Fruit fly (Drosophila melanogaster) whole organism, embryonic: ENCODE results near the gene CG12560.

Source experiments
- Bgb ChIP-seq: fragments of 200-800 bp; sonication (Bioruptor generic); IDR thresholded peaks from 2 replicates; pipeline ENCODE4 v1.3.6; 2022; ENCODE audit warnings: missing biosample characterization, missing genetic modification characterization; ENCODE audit not compliant: partially characterized antibody
- Bteb2 ChIP-seq: fragments of 200-800 bp; sonication (Bioruptor generic); optimal IDR thresholded peaks from 2 replicates; lab custom pipeline; 2016; ENCODE audit warnings: missing biosample characterization, missing genetic modification characterization
- CG10267 ChIP-seq: fragments of 200-800 bp; sonication (Bioruptor generic); optimal IDR thresholded peaks from 2 replicates; lab custom pipeline; 2018; ENCODE audit warnings: missing biosample characterization, mild to moderate bottlenecking, missing genetic modification characterization, moderate library complexity
- CG10979 ChIP-seq: fragments of 200-800 bp; sonication (Bioruptor generic); optimal IDR thresholded peaks from 2 replicates; lab custom pipeline; 2018; ENCODE audit warnings: missing biosample characterization, mild to moderate bottlenecking, missing genetic modification characterization, moderate library complexity
- CG12219 ChIP-seq: fragments of 200-800 bp; sonication (Bioruptor generic); optimal IDR thresholded peaks from 3 replicates; lab custom pipeline; 2018; ENCODE audit warnings: missing biosample characterization, mild to moderate bottlenecking, missing genetic modification characterization
- CG13287 ChIP-seq: fragments of 200-800 bp; sonication (Bioruptor generic); IDR thresholded peaks from 2 replicates; pipeline ENCODE4 v1.3.6; 2022; ENCODE audit warnings: missing biosample characterization, missing genetic modification characterization; ENCODE audit not compliant: partially characterized antibody
- CG13894 ChIP-seq: fragments of 200-800 bp; sonication (Bioruptor generic); optimal IDR thresholded peaks from 3 replicates; lab custom pipeline; 2018; ENCODE audit warnings: missing biosample characterization, mild to moderate bottlenecking, missing genetic modification characterization, moderate library complexity
- CG14965 ChIP-seq: fragments of 200-800 bp; sonication (Bioruptor generic); optimal IDR thresholded peaks from 2 replicates; lab custom pipeline; 2016; ENCODE audit warnings: missing biosample characterization, missing genetic modification characterization, borderline replicate concordance
- CG16863 ChIP-seq: fragments of 200-800 bp; sonication (Bioruptor generic); optimal IDR thresholded peaks from 3 replicates; lab custom pipeline; 2016; ENCODE audit warnings: missing biosample characterization, missing genetic modification characterization
- CG2199 ChIP-seq: fragments of 200-800 bp; sonication (Bioruptor generic); IDR thresholded peaks from 3 replicates; pipeline ENCODE4 v1.3.6; 2022; ENCODE audit warnings: missing biosample characterization, missing genetic modification characterization
- CG2202 ChIP-seq: fragments of 200-800 bp; sonication (Bioruptor generic); optimal IDR thresholded peaks from 2 replicates; lab custom pipeline; 2018; ENCODE audit warnings: missing biosample characterization, mild to moderate bottlenecking, missing genetic modification characterization
- CG2678 ChIP-seq: fragments of 200-800 bp; sonication (Bioruptor generic); optimal IDR thresholded peaks from 3 replicates; lab custom pipeline; 2019; ENCODE audit warnings: missing biosample characterization, mild to moderate bottlenecking, missing genetic modification characterization, moderate library complexity
- CG2712 ChIP-seq: fragments of 200-800 bp; optimal IDR thresholded peaks from 3 replicates; lab custom pipeline; 2019; ENCODE audit warnings: missing biosample characterization, mild to moderate bottlenecking, missing genetic modification characterization, moderate library complexity
- CG42726 ChIP-seq: fragments of 200-800 bp; sonication (Bioruptor generic); IDR thresholded peaks from 2 replicates; pipeline ENCODE4 v1.3.6; 2022; ENCODE audit warnings: missing biosample characterization, missing genetic modification characterization; ENCODE audit not compliant: partially characterized antibody
- CG4360 ChIP-seq: fragments of 200-800 bp; sonication (Bioruptor generic); IDR thresholded peaks from 2 replicates; pipeline ENCODE4 v1.3.6; 2022; ENCODE audit warnings: missing biosample characterization, missing genetic modification characterization
- CG4424 ChIP-seq: fragments of 200-800 bp; sonication (Bioruptor generic); optimal IDR thresholded peaks from 3 replicates; lab custom pipeline; 2016; ENCODE audit warnings: missing biosample characterization, missing genetic modification characterization
- CG6791 ChIP-seq: fragments of 200-800 bp; sonication (Bioruptor generic); IDR thresholded peaks from 3 replicates; pipeline ENCODE4 v1.3.6; 2022; ENCODE audit warnings: missing biosample characterization, missing genetic modification characterization; ENCODE audit not compliant: partially characterized antibody
- CG7928 ChIP-seq: fragments of 200-800 bp; sonication (Bioruptor generic); optimal IDR thresholded peaks from 2 replicates; lab custom pipeline; 2017; ENCODE audit warnings: missing biosample characterization, mild to moderate bottlenecking, missing genetic modification characterization
- CG8944 ChIP-seq: fragments of 200-800 bp; sonication (Bioruptor generic); optimal IDR thresholded peaks from 3 replicates; lab custom pipeline; 2016; ENCODE audit warnings: missing biosample characterization, missing genetic modification characterization
- CG9437 ChIP-seq: fragments of 200-800 bp; sonication (Bioruptor generic); optimal IDR thresholded peaks from 2 replicates; lab custom pipeline; 2018; ENCODE audit warnings: missing biosample characterization, mild to moderate bottlenecking, missing genetic modification characterization
- Doc2 ChIP-seq: fragments of 200-800 bp; sonication (Bioruptor generic); IDR thresholded peaks from 2 replicates; pipeline ENCODE4 v1.3.6; 2022; ENCODE audit warnings: missing biosample characterization, missing genetic modification characterization
- E2f1 ChIP-seq: fragments of 200-800 bp; sonication (Bioruptor generic); IDR thresholded peaks from 2 replicates; pipeline ENCODE4 v1.3.6; 2022; ENCODE audit warnings: missing biosample characterization, missing genetic modification characterization
- Ets65A ChIP-seq: fragments of 200-800 bp; sonication (Bioruptor generic); peaks from one replicate; lab custom pipeline; 2016; ENCODE audit warnings: missing biosample characterization, missing genetic modification characterization
- Hand ChIP-seq: fragments of 200-800 bp; sonication (Bioruptor generic); optimal IDR thresholded peaks from 2 replicates; lab custom pipeline; 2017; ENCODE audit warnings: mild to moderate bottlenecking, missing biosample characterization, missing genetic modification reagents, missing genetic modification characterization
- Hmx ChIP-seq: fragments of 200-800 bp; sonication (Bioruptor generic); optimal IDR thresholded peaks from 2 replicates; lab custom pipeline; 2016; ENCODE audit warnings: missing biosample characterization, missing genetic modification characterization
- Hsf ChIP-seq: fragments of 200-800 bp; sonication (Bioruptor generic); optimal IDR thresholded peaks from 3 replicates; lab custom pipeline; 2016; ENCODE audit warnings: missing biosample characterization, missing genetic modification characterization
- Lpt ChIP-seq: fragments of >200 bp; optimal IDR thresholded peaks from 2 replicates; lab custom pipeline; 2018; ENCODE audit warnings: missing biosample characterization, missing genetic modification characterization
- MESR4 ChIP-seq: fragments of 200-800 bp; sonication (Bioruptor generic); optimal IDR thresholded peaks from 2 replicates; lab custom pipeline; 2018; ENCODE audit warnings: missing biosample characterization, mild to moderate bottlenecking, missing genetic modification characterization, moderate library complexity
- Six4 ChIP-seq: fragments of 200-800 bp; sonication (Bioruptor generic); optimal IDR thresholded peaks from 2 replicates; lab custom pipeline; 2016; ENCODE audit warnings: missing biosample characterization, missing genetic modification characterization
- Spps ChIP-seq: fragments of 200-800 bp; sonication (Bioruptor generic); optimal IDR thresholded peaks from 2 replicates; lab custom pipeline; 2018; ENCODE audit warnings: missing biosample characterization, mild to moderate bottlenecking, missing genetic modification characterization
- Ssrp ChIP-seq: fragments of 200-800 bp; sonication (Bioruptor generic); optimal IDR thresholded peaks from 2 replicates; lab custom pipeline; 2018; ENCODE audit warnings: missing biosample characterization, mild to moderate bottlenecking, missing genetic modification characterization, moderate library complexity
- Xbp1 ChIP-seq: fragments of 200-800 bp; sonication (Bioruptor generic); optimal IDR thresholded peaks from 3 replicates; lab custom pipeline; 2016; ENCODE audit warnings: missing biosample characterization, mild to moderate bottlenecking, missing genetic modification characterization
- bcd ChIP-seq: fragments of 200-800 bp; sonication (Bioruptor generic); optimal IDR thresholded peaks from 2 replicates; lab custom pipeline; 2017; ENCODE audit warnings: missing biosample characterization, mild to moderate bottlenecking, missing genetic modification characterization
- cato ChIP-seq: fragments of 200-800 bp; sonication (Bioruptor generic); optimal IDR thresholded peaks from 2 replicates; lab custom pipeline; 2016; ENCODE audit warnings: missing biosample characterization, missing genetic modification characterization, borderline replicate concordance
- dpn ChIP-seq, 2 experiments: fragments of 200-800 bp; sonication (Bioruptor generic); optimal IDR thresholded peaks; 3 replicates each; lab custom pipeline; 2016; ENCODE audit warnings: missing biosample characterization in 2 of 2, missing genetic modification characterization in 2 of 2
- eve ChIP-seq, 2 experiments: fragments of >200 bp; optimal IDR thresholded peaks; 2 replicates each; lab custom pipeline; 2017; ENCODE audit warnings: missing biosample characterization in 2 of 2, missing genetic modification characterization in 2 of 2
- ind ChIP-seq: fragments of 200-800 bp; sonication (Bioruptor generic); optimal IDR thresholded peaks from 3 replicates; lab custom pipeline; 2016; ENCODE audit warnings: missing biosample characterization, missing genetic modification characterization
- knrl ChIP-seq: fragments of 200-800 bp; sonication (Bioruptor generic); IDR thresholded peaks from 3 replicates; pipeline ENCODE4 v1.3.6; 2022; ENCODE audit warnings: missing biosample characterization, missing genetic modification characterization; ENCODE audit not compliant: partially characterized antibody
- lab ChIP-seq: fragments of 200-800 bp; sonication (Bioruptor generic); optimal IDR thresholded peaks from 3 replicates; lab custom pipeline; 2017; ENCODE audit warnings: missing biosample characterization, missing genetic modification characterization, mild to moderate bottlenecking, moderate library complexity, missing genetic modification reagents
- lilli ChIP-seq: fragments of 200-800 bp; sonication (Bioruptor generic); optimal IDR thresholded peaks from 3 replicates; lab custom pipeline; 2016; ENCODE audit warnings: missing biosample characterization, missing genetic modification characterization
- mam ChIP-seq: fragments of 200-800 bp; sonication (Bioruptor generic); optimal IDR thresholded peaks from 3 replicates; lab custom pipeline; 2016; ENCODE audit warnings: missing biosample characterization, missing genetic modification characterization
- prd ChIP-seq, 3 experiments: fragments of >200 bp in 2 of 3; fragments of 200-800 bp in 1 of 3; sonication (Bioruptor generic) in 1 of 3; optimal IDR thresholded peaks in 2 of 3; IDR thresholded peaks in 1 of 3; 2 replicates in 2 of 3; 3 replicates in 1 of 3; pipeline versions ENCODE4 v1.3.6 to Lab custom; 2017 to 2022; ENCODE audit warnings: missing biosample characterization in 1 of 3, missing genetic modification characterization in 1 of 3
- sqz ChIP-seq: fragments of 200-800 bp; sonication (Bioruptor generic); optimal IDR thresholded peaks from 3 replicates; lab custom pipeline; 2018; ENCODE audit warnings: missing biosample characterization, mild to moderate bottlenecking, missing genetic modification characterization
- tgo ChIP-seq: fragments of 200-800 bp; sonication (Bioruptor generic); IDR thresholded peaks from 3 replicates; pipeline ENCODE4 v1.3.6; 2022; ENCODE audit warnings: missing biosample characterization, missing genetic modification characterization
- tio ChIP-seq: fragments of 200-800 bp; sonication (Bioruptor generic); optimal IDR thresholded peaks from 2 replicates; lab custom pipeline; 2017; ENCODE audit warnings: missing biosample characterization, missing genetic modification characterization, inconsistent platforms
- trem ChIP-seq: fragments of 200-800 bp; optimal IDR thresholded peaks from 3 replicates; lab custom pipeline; 2019; ENCODE audit warnings: missing biosample characterization, mild to moderate bottlenecking, missing genetic modification characterization, moderate library complexity
- trh ChIP-seq: fragments of 200-800 bp; sonication (Bioruptor generic); optimal IDR thresholded peaks from 2 replicates; lab custom pipeline; 2016; ENCODE audit warnings: missing biosample characterization, missing genetic modification characterization
- unc-4 ChIP-seq: fragments of 200-800 bp; sonication (Bioruptor generic); IDR thresholded peaks from 2 replicates; pipeline ENCODE4 v1.3.6; 2022; ENCODE audit warnings: missing biosample characterization, missing genetic modification characterization; ENCODE audit not compliant: partially characterized antibody

Gene CG12560

dm6 chr2L:7984889-7985514, 24.3 kb downstream of the CG12560 start (continued):
- TF ChIP-seq prd (optimal IDR thresholded peaks at IDR 0.05; lab: Kevin White, UChicago) (no peak), prd (GFP tag; IDR thresholded peaks at IDR 0.05; lab: Robert Waterston, UW) (0 out of 3 replicates have a peak, but pooled peaks have one; percentile 22), Lpt (GFP tag; lab: Kevin White, UChicago) (no peak), mam (GFP tag; lab: Kevin White, UChicago) (no peak), unc-4 (GFP tag; lab: Robert Waterston, UW) (no peak), ind (GFP tag; lab: Kevin White, UChicago) (peak; percentile 7), CG13287 (GFP tag; lab: Robert Waterston, UW) (peak; percentile 33; the same call in 1 of the 2 replicates), Hsf (GFP tag; lab: Kevin White, UChicago) (peak; percentile 28), Hand (GFP tag; lab: Kevin White, UChicago) (no peak), Xbp1 (GFP tag; lab: Kevin White, UChicago) (peak; percentile 9), CG2678 (tag; lab: Kevin White, UChicago) (peak; percentile 27), eve (GFP tag; optimal IDR thresholded peaks at IDR 0.05; lab: Kevin White, UChicago) (no peak), CG42726 (GFP tag; lab: Robert Waterston, UW) (no peak), CG8944 (GFP tag; lab: Kevin White, UChicago) (no peak), CG2712 (peak; percentile 22), CG2199 (GFP tag; lab: Robert Waterston, UW) (no peak), Ssrp (peak; percentile 4), tgo (GFP tag; lab: Robert Waterston, UW) (no peak), CG16863 (GFP tag; lab: Kevin White, UChicago) (no peak), CG10267 (tag; lab: Kevin White, UChicago) (no peak), CG10979 (tag; lab: Kevin White, UChicago) (peak; percentile 31), CG14965 (GFP tag; lab: Kevin White, UChicago) (peak; percentile 6), Bteb2 (peak; percentile 9), CG4360 (GFP tag; lab: Robert Waterston, UW) (no peak), Spps (tag; lab: Kevin White, UChicago) (no peak), Doc2 (GFP tag; lab: Robert Waterston, UW) (no peak), cato (no peak), knrl (peak; percentile 41; the same call in 2 of the 3 replicates), Bgb (GFP tag; lab: Robert Waterston, UW) (peak; percentile 40; the same call in 1 of the 2 replicates), MESR4 (no peak), CG13894 (no peak), bcd (peak; percentile 6), CG4424 (GFP tag; lab: Kevin White, UChicago) (no peak), E2f1 (GFP tag; lab: Robert Waterston, UW) (no peak), tio (GFP tag; lab: Kevin White, UChicago) (no peak), lab (GFP tag; lab: Kevin White, UChicago) (peak; percentile 9), Six4 (GFP tag; lab: Kevin White, UChicago) (peak; percentile 17), trem (tag; lab: Kevin White, UChicago) (peak; percentile 5), CG6791 (GFP tag; lab: Robert Waterston, UW) (peak; percentile 58; the same call in 2 of the 3 replicates), CG7928 (no peak), trh (GFP tag; lab: Kevin White, UChicago) (no peak), CG9437 (GFP tag; lab: Kevin White, UChicago) (peak; percentile 21), lilli (peak; percentile 16), Ets65A (GFP tag; lab: Kevin White, UChicago) (peak; percentile 92), sqz (GFP tag; lab: Kevin White, UChicago) (peak; percentile 5), CG2202 (no peak), CG12219 (peak; percentile 24), Hmx (GFP tag; lab: Kevin White, UChicago) (no peak), dpn (GFP tag; optimal IDR thresholded peaks at IDR 0.05; lab: Kevin White, UChicago) (peak; percentile 27 to 31)
